Fruit fly (Drosophila melanogaster) ovary, adult (tissue): Measurements from ENCODE around the gene Arpc2.
"Not testable (repeated sequence)": the region's sequence is repeated elsewhere in the genome, so short reads cannot be mapped to it uniquely, and the experiment has no call there.

Source experiments
- CG17801 ChIP-seq: fragments of 200-800 bp; optimal IDR thresholded peaks from 2 replicates; lab custom pipeline; 2019; ENCODE audit warnings: missing biosample characterization, mild to moderate bottlenecking, missing genetic modification characterization, moderate library complexity; ENCODE audit not compliant: partially characterized antibody

Arpc2 gene

DNA sequence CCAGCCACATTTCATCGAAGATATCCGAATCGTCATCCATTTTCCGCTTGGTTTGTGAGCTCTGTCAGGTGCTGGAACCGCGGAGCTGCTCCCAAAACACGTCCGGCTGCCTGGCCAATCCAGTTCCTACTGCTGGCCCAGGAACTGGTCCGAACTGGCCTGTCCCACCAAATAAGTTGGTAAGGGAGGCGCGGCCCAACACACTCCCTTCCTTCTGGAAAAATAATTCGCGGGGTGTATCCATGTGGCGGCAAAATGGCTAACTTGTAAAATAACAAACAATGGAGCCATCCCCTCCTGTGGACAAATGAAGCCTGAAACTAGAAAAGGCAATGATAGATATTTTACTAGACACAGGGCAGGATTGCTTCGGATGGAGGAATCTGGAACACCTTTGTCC lies 7.7 kb downstream of the Arpc2 start, which contains the start of gene CG15130:
CG15130 (minus strand) TSS at position 101 of the 400 bp plus-strand sequence.
- TF ChIP-seq CG17801 (GFP tag; lab: Kevin White, UChicago): no peak

dm6 chr2L:20425854-20426396 lies 9.1 kb downstream of the Arpc2 start, which contains the start of gene CG31688:
Gene CG31688, plus strand, starts transcription at chr2L:20426199.
- no peak for TF ChIP-seq CG17801 (GFP tag; lab: Kevin White, UChicago)

DNA sequence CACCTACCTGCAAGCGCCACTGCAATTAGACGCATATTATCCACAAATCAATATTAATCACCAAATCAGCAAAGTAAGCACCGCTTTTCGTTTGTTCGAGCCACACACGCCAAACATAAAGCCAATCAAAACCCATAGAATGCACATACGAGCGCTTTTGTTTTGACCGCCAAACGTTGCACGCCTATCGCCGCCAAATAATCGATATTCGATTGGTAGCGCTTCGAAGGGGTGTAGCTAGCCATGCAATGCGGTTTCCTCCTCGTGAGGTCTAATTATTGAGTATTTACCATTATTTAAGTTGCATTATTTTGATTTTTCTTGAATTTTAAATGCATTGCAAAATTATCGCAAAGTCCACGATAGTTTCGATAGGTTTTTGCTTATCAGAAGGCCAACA lies 10.5 kb downstream of the Arpc2 start:
- TF ChIP-seq CG17801 (GFP tag; lab: Kevin White, UChicago): no peak

dm6 chr2L:20428382-20428755 lies 11.5 kb downstream of the Arpc2 start:
- TF ChIP-seq CG17801 (GFP tag; lab: Kevin White, UChicago): no peak

dm6 chr2L:20428756-20429408 lies 12.0 kb downstream of the Arpc2 start:
- peak; percentile 68 for TF ChIP-seq CG17801 (GFP tag; lab: Kevin White, UChicago)

- TF ChIP-seq CG17801 (GFP tag; lab: Kevin White, UChicago): no peak
Measured at dm6 chr2L:20429458-20429857, 12.6 kb downstream of the Arpc2 start.

dm6 chr2L:20431210-20431609 lies 14.4 kb downstream of the Arpc2 start:
- no peak for TF ChIP-seq CG17801 (GFP tag; lab: Kevin White, UChicago)

DNA sequence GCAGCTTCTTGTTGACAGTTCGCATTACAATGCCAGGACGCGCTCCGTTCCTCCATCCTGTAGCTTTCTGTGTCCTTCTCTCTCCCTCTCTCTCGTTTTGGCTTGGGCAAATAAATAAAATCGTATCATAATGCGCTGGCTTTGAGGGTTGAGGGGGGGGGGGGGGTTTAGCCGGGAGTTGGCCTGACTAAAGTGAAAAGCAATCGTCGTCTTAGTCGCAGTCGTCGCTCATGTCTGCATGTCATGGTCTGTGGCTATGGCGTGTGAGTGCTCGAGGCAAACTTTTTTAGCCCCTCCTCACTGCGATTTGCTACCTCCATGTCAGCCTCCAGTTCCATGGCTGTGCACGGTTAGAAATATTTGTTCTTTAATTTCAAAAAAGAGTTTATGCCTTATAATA lies 17.9 kb downstream of the Arpc2 start:
- no peak for TF ChIP-seq CG17801 (GFP tag; lab: Kevin White, UChicago)

DNA sequence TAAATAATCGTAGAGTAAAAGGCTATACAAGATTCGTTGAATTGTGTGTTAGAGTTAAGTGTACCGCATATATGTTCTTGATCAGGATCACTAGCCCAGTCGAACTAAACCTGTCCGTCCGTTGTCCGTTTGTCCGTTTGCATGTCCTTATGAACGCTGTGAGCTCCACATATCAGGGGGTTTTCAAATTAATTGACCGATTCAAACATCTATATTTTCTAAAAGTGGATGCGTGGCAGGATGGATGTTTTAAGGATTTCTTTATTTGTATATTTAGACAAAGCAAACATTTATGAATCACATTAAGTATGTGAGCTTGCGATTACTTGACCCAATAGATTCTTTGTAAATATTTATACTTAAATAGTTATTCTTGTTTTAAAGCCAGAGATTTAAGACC lies 18.3 kb downstream of the Arpc2 start:
- TF ChIP-seq CG17801 (GFP tag; lab: Kevin White, UChicago): no peak

DNA sequence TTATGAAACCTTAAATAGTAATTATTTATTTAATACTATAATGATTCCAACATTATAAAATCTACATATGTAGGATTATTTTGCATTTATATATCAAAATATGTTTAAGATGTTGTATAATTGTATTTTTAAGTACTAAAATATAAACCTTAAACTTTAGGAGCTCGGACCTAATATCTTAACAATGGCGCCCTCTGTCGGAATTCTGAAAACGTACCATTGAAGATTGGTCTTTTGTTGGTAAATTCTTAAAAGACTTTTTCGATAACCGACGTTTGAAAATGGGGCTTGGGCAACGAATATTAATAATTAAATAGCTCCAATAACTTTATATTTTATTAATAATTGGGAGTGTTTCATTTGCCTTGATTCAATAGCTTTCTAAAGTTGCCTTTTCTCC lies 21.0 kb downstream of the Arpc2 start:
- TF ChIP-seq CG17801 (GFP tag; lab: Kevin White, UChicago): no peak

DNA sequence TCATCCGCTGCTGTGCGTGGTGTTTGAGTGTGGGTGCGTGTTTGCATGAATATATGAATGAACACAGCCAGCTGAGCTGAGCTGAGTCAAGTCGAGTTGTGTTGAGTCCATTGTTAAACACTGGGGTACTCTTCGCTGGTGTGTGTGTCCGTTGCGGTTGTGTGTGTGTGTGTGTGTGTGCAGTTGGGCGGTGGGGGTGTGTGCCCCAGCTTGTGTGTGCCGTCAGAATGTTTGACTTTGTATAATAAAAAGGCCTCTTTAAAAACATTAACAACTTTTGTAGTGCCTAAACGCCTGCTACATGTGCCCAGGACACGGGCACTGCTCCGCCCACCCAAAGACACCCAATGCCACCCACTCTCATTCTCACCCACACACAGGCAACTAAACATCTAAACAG lies 21.6 kb downstream of the Arpc2 start:
- no peak for TF ChIP-seq CG17801 (GFP tag; lab: Kevin White, UChicago)

- TF ChIP-seq CG17801 (GFP tag; lab: Kevin White, UChicago): not testable (repeated sequence)
Measured at dm6 chr2L:20449864-20450263, 33.0 kb downstream of the Arpc2 start, which contains the start of the genes CG31683 and CG31687. Gene CG31683, minus strand, starts transcription at chr2L:20449964. Gene CG31687, plus strand, starts transcription at chr2L:20450225.

dm6 chr2L:20458975-20459374 lies 42.1 kb downstream of the Arpc2 start, which contains the start of the genes CG18858 and Cdc23:
Gene CG18858, minus strand, starts transcription at chr2L:20459075.
Gene Cdc23, plus strand, starts transcription at chr2L:20459342.
- TF ChIP-seq CG17801 (GFP tag; lab: Kevin White, UChicago): not testable (repeated sequence)

dm6 chr2L:20463316-20463856 lies 46.5 kb downstream of the Arpc2 start, which contains the start of gene CG2493:
Gene CG2493, minus strand, starts transcription at chr2L:20463444.
- TF ChIP-seq CG17801 (GFP tag; lab: Kevin White, UChicago): no peak

dm6 chr2L:20464385-20464784 lies 47.5 kb downstream of the Arpc2 start:
- no peak for TF ChIP-seq CG17801 (GFP tag; lab: Kevin White, UChicago)
